Worm (Caenorhabditis elegans): Measurements from ENCODE around the gene nhr-178.

DNA sequence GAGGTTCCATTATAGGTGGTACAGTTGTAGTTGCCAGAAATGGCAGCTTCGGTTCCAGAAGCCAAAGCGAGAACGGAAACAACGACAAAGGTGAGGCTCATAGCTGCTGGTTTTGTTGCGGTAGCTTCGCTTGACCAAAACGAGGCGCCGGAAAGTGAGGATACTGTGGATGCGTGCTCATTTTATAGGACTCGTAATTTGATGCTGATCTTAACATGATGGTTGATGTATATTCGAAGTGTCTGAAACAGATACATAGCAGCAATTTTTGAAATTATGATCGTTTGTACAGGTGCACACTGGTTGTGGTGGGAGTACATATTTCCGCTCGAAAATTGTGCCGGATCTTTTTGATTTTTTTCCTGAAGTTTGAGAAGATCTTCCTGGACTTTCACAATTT is 23.4 kb upstream of the nhr-178 start, which contains the start of gene Y46H3D.8:
- no peak for TF ChIP-seq F37D6.2 (tag; optimal IDR thresholded peaks at IDR 0.05)
- TF ChIP-seq lin-39 (tag; optimal IDR thresholded peaks at IDR 0.05), result no peak
- no peak for TF ChIP-seq nhr-77 (tag; optimal IDR thresholded peaks at IDR 0.05)
- no peak for TF ChIP-seq lin-1 (GFP tag; IDR thresholded peaks at IDR 0.05)
- no peak for TF ChIP-seq lin-13 (GFP tag; optimal IDR thresholded peaks at IDR 0.05)
- no peak for TF ChIP-seq nhr-10 (tag; optimal IDR thresholded peaks at IDR 0.05)
- TF ChIP-seq ceh-28 (tag; optimal IDR thresholded peaks at IDR 0.05), result no peak
- no peak for TF ChIP-seq fos-1 (tag; optimal IDR thresholded peaks at IDR 0.05)

Data from whole organism, L4 larva.